Worm (Caenorhabditis elegans) whole organism, young adult: Measurements from ENCODE around the gene nhr-264.
A peak's percentile ranks its signal among the peaks of the same experiment; 100 is the strongest.

Experiments used
- B0035.1 ChIP-seq: sonication (generic microtip); optimal IDR thresholded peaks from 2 replicates; lab custom pipeline; 2016; ENCODE audit warnings: missing genetic modification characterization, mild to moderate bottlenecking, missing compliant biosample characterization, missing genotype, missing genetic modification reagents
- B0336.3 ChIP-seq: fragments of 200-800 bp; sonication (Bioruptor generic); IDR thresholded peaks from 2 replicates; pipeline ENCODE4 v1.3.6; 2022; ENCODE audit warnings: missing genetic modification characterization, missing compliant biosample characterization
- C06A6.2 ChIP-seq: fragments of 200-800 bp; sonication (Bioruptor generic); conservative IDR thresholded peaks from 2 replicates; pipeline ENCODE4 v1.3.6; 2022; ENCODE audit warnings: missing genetic modification characterization, missing compliant biosample characterization
- C17E4.6 ChIP-seq: fragments of 200-800 bp; sonication (Bioruptor generic); IDR thresholded peaks from 2 replicates; pipeline ENCODE4 v1.3.6; 2022; ENCODE audit warnings: missing genetic modification reagents, missing genetic modification characterization, missing compliant biosample characterization
- D2030.7 ChIP-seq: fragments of 200-800 bp; sonication (Bioruptor generic); IDR thresholded peaks from 2 replicates; pipeline ENCODE4 v1.3.6; 2022; ENCODE audit warnings: missing genetic modification reagents, missing genetic modification characterization, missing compliant biosample characterization
- F10E7.11 ChIP-seq: sonication (generic microtip); optimal IDR thresholded peaks from 2 replicates; lab custom pipeline; 2017; ENCODE audit warnings: mild to moderate bottlenecking, missing genetic modification characterization, moderate library complexity, missing compliant biosample characterization
- F52B5.7 ChIP-seq: sonication (generic microtip); optimal IDR thresholded peaks from 2 replicates; lab custom pipeline; 2016; ENCODE audit warnings: mild to moderate bottlenecking, missing genetic modification characterization, missing compliant biosample characterization
- K11D2.4 ChIP-seq: fragments of 200-800 bp; sonication (Bioruptor generic); IDR thresholded peaks from 2 replicates; pipeline ENCODE4 v1.3.6; 2022; ENCODE audit warnings: missing genetic modification reagents, missing genetic modification characterization, missing compliant biosample characterization
- Y53G8AR.9 ChIP-seq: fragments of 200-800 bp; sonication (Bioruptor generic); conservative IDR thresholded peaks from 2 replicates; pipeline ENCODE4 v1.3.6; 2022; ENCODE audit warnings: missing genetic modification reagents, missing genetic modification characterization, missing compliant biosample characterization
- ama-1 ChIP-seq, 3 experiments: fragments of 150-350 bp in 1 of 3; sonication (generic microtip) in 2 of 3; optimal IDR thresholded peaks; 2 replicates each; lab custom pipeline; 2014 to 2018; ENCODE audit warnings: missing biosample characterization in 2 of 3, missing genetic modification characterization in 2 of 3, missing genetic modification reagents in 2 of 3
- aptf-3 ChIP-seq: fragments of 200-800 bp; sonication (Bioruptor generic); IDR thresholded peaks from 2 replicates; pipeline ENCODE4 v1.3.6; 2022; ENCODE audit warnings: missing genetic modification characterization, missing compliant biosample characterization
- athp-1 ChIP-seq: sonication (generic microtip); optimal IDR thresholded peaks from 2 replicates; lab custom pipeline; 2017; ENCODE audit warnings: mild to moderate bottlenecking, missing genetic modification characterization, missing compliant biosample characterization
- attf-5 ChIP-seq: fragments of 200-800 bp; sonication (Bioruptor generic); optimal IDR thresholded peaks from 2 replicates; lab custom pipeline; 2018; ENCODE audit warnings: mild to moderate bottlenecking, missing genetic modification characterization, missing compliant biosample characterization
- bed-1 ChIP-seq: fragments of 200-800 bp; sonication (Bioruptor generic); IDR thresholded peaks from 2 replicates; pipeline ENCODE4 v1.3.6; 2022; ENCODE audit warnings: missing genetic modification reagents, missing genetic modification characterization, missing compliant biosample characterization
- cebp-1 ChIP-seq, 2 experiments: fragments of 200-800 bp in 1 of 2; sonication (Bioruptor generic) in 1 of 2; sonication (generic microtip) in 1 of 2; IDR thresholded peaks in 1 of 2; optimal IDR thresholded peaks in 1 of 2; 2 replicates each; pipeline versions ENCODE4 v1.3.6 to Lab custom; 2017 to 2022; ENCODE audit warnings: missing compliant biosample characterization in 2 of 2, missing genetic modification characterization in 2 of 2, mild to moderate bottlenecking in 1 of 2, missing genetic modification reagents in 1 of 2, moderate library complexity in 1 of 2
- ceh-58 ChIP-seq: fragments of 200-800 bp; sonication (Bioruptor generic); IDR thresholded peaks from 2 replicates; pipeline ENCODE4 v1.3.6; 2022; ENCODE audit warnings: missing genetic modification characterization, missing compliant biosample characterization
- dox-1 ChIP-seq: fragments of 200-800 bp; sonication (Bioruptor generic); IDR thresholded peaks from 2 replicates; pipeline ENCODE4 v1.3.6; 2022; ENCODE audit warnings: missing genetic modification reagents, missing genetic modification characterization, missing compliant biosample characterization
- him-1 ChIP-seq: sonication (generic microtip); optimal IDR thresholded peaks from 2 replicates; lab custom pipeline; 2016; ENCODE audit warnings: missing genotype, missing genetic modification reagents, missing genetic modification characterization, missing compliant biosample characterization
- hrde-1 ChIP-seq: sonication (generic microtip); optimal IDR thresholded peaks from 2 replicates; lab custom pipeline; 2016; ENCODE audit warnings: missing genetic modification characterization, mild to moderate bottlenecking, missing compliant biosample characterization, moderate library complexity, missing genotype, missing genetic modification reagents, borderline replicate concordance
- let-526 ChIP-seq: fragments of 200-800 bp; sonication (Bioruptor generic); IDR thresholded peaks from 2 replicates; pipeline ENCODE4 v1.3.6; 2022; ENCODE audit warnings: missing genetic modification reagents, missing genetic modification characterization, missing compliant biosample characterization
- let-607 ChIP-seq, 2 experiments: fragments of 200-800 bp in 1 of 2; sonication (Bioruptor generic) in 1 of 2; sonication (generic microtip) in 1 of 2; optimal IDR thresholded peaks; 2 replicates each; lab custom pipeline; 2016 to 2018; ENCODE audit warnings: mild to moderate bottlenecking in 2 of 2, missing compliant biosample characterization in 2 of 2, missing genetic modification characterization in 2 of 2, moderate library complexity in 2 of 2, missing genotype in 1 of 2
- lin-26 ChIP-seq: fragments of 200-800 bp; sonication (Bioruptor generic); IDR thresholded peaks from 2 replicates; pipeline ENCODE4 v1.3.6; 2022; ENCODE audit warnings: missing genetic modification reagents, missing genetic modification characterization, missing compliant biosample characterization
- lin-35 ChIP-seq, 3 experiments: fragments of 150-350 bp in 2 of 3; sonication (generic microtip) in 1 of 3; optimal IDR thresholded peaks; 2 replicates each; lab custom pipeline; 2014 to 2018; ENCODE audit warnings: missing biosample characterization in 3 of 3, missing genetic modification characterization in 3 of 3, missing genetic modification reagents in 3 of 3
- madf-6 ChIP-seq: fragments of 200-800 bp; sonication (Bioruptor generic); IDR thresholded peaks from 2 replicates; pipeline ENCODE4 v1.3.6; 2022; ENCODE audit warnings: missing genetic modification reagents, missing genetic modification characterization, missing compliant biosample characterization
- nfya-1 ChIP-seq: sonication (generic microtip); optimal IDR thresholded peaks from 2 replicates; lab custom pipeline; 2017; ENCODE audit warnings: antibody characterized with exemption, missing compliant biosample characterization, missing genetic modification characterization, borderline replicate concordance; ENCODE audit not compliant: insufficient read depth
- pbrm-1 ChIP-seq: fragments of 200-800 bp; sonication (Bioruptor generic); IDR thresholded peaks from 2 replicates; pipeline ENCODE4 v1.3.6; 2022; ENCODE audit warnings: missing genetic modification reagents, missing genetic modification characterization, missing compliant biosample characterization
- rcor-1 ChIP-seq: fragments of 200-800 bp; sonication (Bioruptor generic); IDR thresholded peaks from 2 replicates; pipeline ENCODE4 v1.3.6; 2022; ENCODE audit warnings: missing genetic modification reagents, missing genetic modification characterization, missing compliant biosample characterization
- repo-1 ChIP-seq: sonication (generic microtip); optimal IDR thresholded peaks from 2 replicates; lab custom pipeline; 2017; ENCODE audit warnings: mild to moderate bottlenecking, missing genetic modification characterization, missing compliant biosample characterization
- snpc-1.1 ChIP-seq: sonication (generic microtip); optimal IDR thresholded peaks from 2 replicates; lab custom pipeline; 2017; ENCODE audit warnings: missing genetic modification characterization, mild to moderate bottlenecking, missing compliant biosample characterization, antibody characterized with exemption, moderate library complexity, missing genotype, missing genetic modification reagents; ENCODE audit not compliant: insufficient read depth
- snpc-1.3 ChIP-seq: sonication (generic microtip); optimal IDR thresholded peaks from 2 replicates; lab custom pipeline; 2017; ENCODE audit warnings: missing genetic modification characterization, mild to moderate bottlenecking, missing compliant biosample characterization, antibody characterized with exemption, moderate library complexity, missing genotype, missing genetic modification reagents; ENCODE audit not compliant: insufficient read depth
- snpc-3.4 ChIP-seq: sonication (generic microtip); optimal IDR thresholded peaks from 2 replicates; lab custom pipeline; 2017; ENCODE audit warnings: missing genetic modification characterization, mild to moderate bottlenecking, missing compliant biosample characterization, antibody characterized with exemption, moderate library complexity, missing genotype, missing genetic modification reagents
- snpc-4 ChIP-seq, 5 experiments: fragments of 150-350 bp in 1 of 5; sonication (generic microtip) in 4 of 5; optimal IDR thresholded peaks; 2 replicates each; lab custom pipeline; 2014 to 2018; ENCODE audit warnings: missing genetic modification characterization in 5 of 5, missing biosample characterization in 3 of 5, antibody characterized with exemption in 2 of 5, mild to moderate bottlenecking in 2 of 5, missing compliant biosample characterization in 2 of 5, missing genotype in 2 of 5, moderate library complexity in 2 of 5, missing genetic modification reagents in 1 of 5
- zim-3 ChIP-seq: sonication (generic microtip); optimal IDR thresholded peaks from 2 replicates; lab custom pipeline; 2017; ENCODE audit warnings: mild to moderate bottlenecking, missing genetic modification characterization, moderate library complexity, missing compliant biosample characterization

The nhr-264 gene

DNA sequence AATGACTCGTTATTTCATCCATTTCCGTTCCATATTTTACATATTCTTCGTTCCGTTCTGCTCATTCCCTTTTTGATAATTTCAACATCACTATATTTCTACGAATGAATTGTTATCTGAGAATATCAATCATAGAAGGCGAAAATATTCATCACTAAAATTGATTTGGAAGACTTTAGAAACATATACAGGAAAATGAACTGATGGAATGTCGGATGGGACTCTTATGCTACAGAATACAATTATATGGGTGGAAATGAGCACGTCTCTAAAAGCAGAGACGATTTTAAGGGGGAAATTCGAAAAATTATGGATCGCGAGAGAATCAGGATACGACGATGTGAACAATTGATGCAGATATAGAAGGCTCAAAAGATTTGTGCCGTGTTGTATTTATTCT, 26.3 kb upstream of the nhr-264 start:
- TF ChIP-seq cebp-1 (GFP tag; IDR thresholded peaks at IDR 0.05; lab: Robert Waterston, UW) (no peak), cebp-1 (tag; optimal IDR thresholded peaks at IDR 0.05; lab: Kevin White, UChicago) (peak; percentile 14), C06A6.2 (GFP tag; lab: Robert Waterston, UW) (no peak), K11D2.4 (no peak), B0035.1 (tag; lab: Kevin White, UChicago) (no peak), hrde-1 (peak; percentile 81), F52B5.7 (tag; lab: Kevin White, UChicago) (peak; percentile 70), B0336.3 (GFP tag; lab: Robert Waterston, UW) (peak; percentile 36; the same call in 1 of the 2 replicates), Y53G8AR.9 (GFP tag; lab: Robert Waterston, UW) (0 out of 2 replicates have a peak, but pooled peaks have one; percentile 45), C17E4.6 (GFP tag; lab: Robert Waterston, UW) (no peak), ceh-58 (GFP tag; lab: Robert Waterston, UW) (no peak), let-607 (tag; optimal IDR thresholded peaks at IDR 0.05; lab: Kevin White, UChicago) (peak in 1 of 2 experiments; percentile 13), lin-26 (GFP tag; lab: Robert Waterston, UW) (peak; percentile 58; the same call in 1 of the 2 replicates), nfya-1 (tag; lab: Kevin White, UChicago) (no peak), ama-1 (optimal IDR thresholded peaks at IDR 0.05; lab: Kevin White, UChicago) (no peak), ama-1 (GFP tag; optimal IDR thresholded peaks at IDR 0.05; lab: Kevin White, UChicago) (peak in 1 of 2 experiments; percentile 42), rcor-1 (no peak), snpc-1.1 (tag; lab: Kevin White, UChicago) (peak; percentile 64), attf-5 (GFP tag; lab: Kevin White, UChicago) (no peak), pbrm-1 (GFP tag; lab: Robert Waterston, UW) (no peak), him-1 (peak; percentile 48), let-526 (GFP tag; lab: Robert Waterston, UW) (peak; percentile 57; the same call in 1 of the 2 replicates), bed-1 (GFP tag; lab: Robert Waterston, UW) (0 out of 2 replicates have a peak, but pooled peaks have one; percentile 37)
- TF ChIP-seq, all 124 proteins: peak for 12

DNA sequence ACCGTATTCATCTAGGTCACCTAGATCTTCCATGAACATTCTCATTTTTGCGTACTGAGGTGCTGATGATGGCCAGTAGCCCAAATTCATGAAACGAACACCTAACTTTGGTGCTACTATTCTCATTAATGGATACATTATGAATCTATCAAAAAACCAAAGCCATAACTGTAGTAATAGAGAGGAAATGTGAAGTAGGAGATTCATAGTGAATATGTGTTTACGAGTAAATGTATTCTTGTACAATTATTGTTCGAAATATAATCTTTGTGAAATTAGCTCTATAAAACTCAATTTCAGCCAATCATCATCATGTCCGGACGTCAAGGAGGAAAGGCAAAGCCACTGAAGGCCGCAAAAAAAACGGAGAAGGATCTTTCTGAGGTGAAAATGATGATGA, 25.4 kb upstream of the nhr-264 start, which contains the start of the genes F49C12.11 and nemt-1:
F49C12.11 (plus strand) TSS at position 301 of the 400 bp plus-strand sequence.
nemt-1 (minus strand) TSS at position 360 of the 400 bp plus-strand sequence.
- no peak for TF ChIP-seq D2030.7
- TF ChIP-seq lin-35 (GFP tag; optimal IDR thresholded peaks at IDR 0.05; lab: Kevin White, UChicago): peak in 1 of 3 experiments; percentile 22
- TF ChIP-seq dox-1 (GFP tag; lab: Robert Waterston, UW): no peak
- TF ChIP-seq, all 124 proteins: peak for 1

DNA sequence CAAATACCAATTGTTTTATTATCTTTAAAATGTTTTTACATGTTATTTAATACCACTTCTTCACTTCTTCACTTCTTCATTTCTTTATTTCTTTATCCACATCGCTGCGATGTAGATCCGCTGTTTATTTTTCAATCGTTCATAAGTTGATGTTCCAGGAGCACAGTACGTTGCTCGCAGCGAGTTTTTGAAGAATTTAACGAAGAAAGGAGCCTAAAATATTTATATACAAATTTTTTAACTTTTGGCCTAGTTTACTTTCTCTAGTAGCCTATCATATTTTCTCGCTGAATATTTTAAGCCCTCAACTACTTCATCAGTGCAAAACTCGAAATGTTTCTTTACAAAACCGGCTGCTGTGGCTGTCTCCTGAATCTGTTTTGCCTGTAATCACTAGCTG, 24.4 kb upstream of the nhr-264 start:
- TF ChIP-seq lin-26 (GFP tag; lab: Robert Waterston, UW): no peak
- peak; percentile 3 for TF ChIP-seq snpc-3.4
- TF ChIP-seq snpc-4 (GFP tag; optimal IDR thresholded peaks at IDR 0.05; lab: Kevin White, UChicago): no peak
- peak in 1 of 4 experiments; percentile 10 for TF ChIP-seq snpc-4 (tag; optimal IDR thresholded peaks at IDR 0.05; lab: Kevin White, UChicago)
- peak; percentile 46; the same call in 1 of the 2 replicates for TF ChIP-seq madf-6 (GFP tag; lab: Robert Waterston, UW)
- no peak for TF ChIP-seq let-607 (tag; optimal IDR thresholded peaks at IDR 0.05; lab: Kevin White, UChicago)
- TF ChIP-seq athp-1 (tag; lab: Kevin White, UChicago): peak; percentile 25
- no peak for TF ChIP-seq zim-3 (tag; lab: Kevin White, UChicago)
- TF ChIP-seq repo-1: peak; percentile 41
- peak; percentile 52 for TF ChIP-seq F10E7.11 (tag; lab: Kevin White, UChicago)
- no peak for TF ChIP-seq attf-5 (GFP tag; lab: Kevin White, UChicago)
- no peak for TF ChIP-seq snpc-1.3 (tag; lab: Kevin White, UChicago)
- 0 out of 2 replicates have a peak, but pooled peaks have one; percentile 22 for TF ChIP-seq aptf-3 (GFP tag; lab: Robert Waterston, UW)
